Worm (Caenorhabditis elegans) whole organism, L4/young adult: ENCODE measurements around the gene T21C12.8.

ENCODE experiments used
- W03F9.2 ChIP-seq: fragments of 150-350 bp; optimal IDR thresholded peaks from 2 replicates; lab custom pipeline; 2014; ENCODE audit warnings: missing biosample characterization, missing genetic modification characterization
- him-1 ChIP-seq: sonication (generic microtip); optimal IDR thresholded peaks from 2 replicates; lab custom pipeline; 2016; ENCODE audit warnings: missing genotype, missing genetic modification reagents, missing genetic modification characterization, missing compliant biosample characterization

- TF ChIP-seq him-1 (no peak), W03F9.2 (tag; lab: Kevin White, UChicago) (no peak)
These were observed 15.8 kb downstream of the T21C12.8 start for ce11 chrIII:10537003-10537402.
